Fruit fly (Drosophila melanogaster) whole organism, prepupa: ENCODE data around the gene lz.

Experiments used
- Blimp-1 ChIP-seq: fragments of 200-800 bp; sonication (Bioruptor generic); optimal IDR thresholded peaks from 3 replicates; lab custom pipeline; 2017; ENCODE audit warnings: missing biosample characterization, missing genetic modification characterization, mild to moderate bottlenecking, moderate library complexity, missing genetic modification reagents
- CG10631 ChIP-seq: fragments of 200-800 bp; sonication (Bioruptor generic); optimal IDR thresholded peaks from 2 replicates; lab custom pipeline; 2016; ENCODE audit warnings: missing biosample characterization, missing genetic modification characterization
- CG10669 ChIP-seq: fragments of 200-800 bp; sonication (Bioruptor generic); optimal IDR thresholded peaks from 3 replicates; lab custom pipeline; 2018; ENCODE audit warnings: missing biosample characterization, mild to moderate bottlenecking, missing genetic modification characterization, moderate library complexity
- CG11294 ChIP-seq: fragments of 200-800 bp; sonication (Bioruptor generic); IDR thresholded peaks from 2 replicates; pipeline ENCODE4 v1.3.6; 2022; ENCODE audit warnings: missing biosample characterization, missing genetic modification characterization
- CG11762 ChIP-seq: fragments of 200-800 bp; sonication (Bioruptor generic); optimal IDR thresholded peaks from 3 replicates; lab custom pipeline; 2016; ENCODE audit warnings: missing biosample characterization, missing genetic modification characterization; ENCODE audit not compliant: insufficient read depth
- CG11902 ChIP-seq: fragments of 200-800 bp; sonication (Bioruptor generic); optimal IDR thresholded peaks from 3 replicates; lab custom pipeline; 2016; ENCODE audit warnings: missing biosample characterization, missing genetic modification characterization
- CG15336 ChIP-seq: fragments of 200-800 bp; sonication (Bioruptor generic); IDR thresholded peaks from 2 replicates; pipeline ENCODE4 v1.3.6; 2022; ENCODE audit warnings: missing biosample characterization, missing genetic modification characterization
- CG1621 ChIP-seq: fragments of 200-800 bp; sonication (Bioruptor generic); optimal IDR thresholded peaks from 3 replicates; lab custom pipeline; 2018; ENCODE audit warnings: missing biosample characterization, mild to moderate bottlenecking, missing genetic modification characterization
- CG16779 ChIP-seq: fragments of 200-800 bp; sonication (Bioruptor generic); optimal IDR thresholded peaks from 3 replicates; lab custom pipeline; 2017; ENCODE audit warnings: missing biosample characterization, mild to moderate bottlenecking, missing genetic modification characterization
- CG3032 ChIP-seq: fragments of 200-800 bp; optimal IDR thresholded peaks from 2 replicates; lab custom pipeline; 2019; ENCODE audit warnings: missing biosample characterization, mild to moderate bottlenecking, missing genetic modification characterization, moderate library complexity
- CG31627 ChIP-seq: fragments of 200-800 bp; sonication (Bioruptor generic); optimal IDR thresholded peaks from 3 replicates; lab custom pipeline; 2016; ENCODE audit warnings: missing biosample characterization, missing genetic modification characterization
- CG3919 ChIP-seq: fragments of 200-800 bp; sonication (Bioruptor generic); optimal IDR thresholded peaks from 3 replicates; lab custom pipeline; 2016; ENCODE audit warnings: missing biosample characterization, missing genetic modification characterization
- CG4318 ChIP-seq: fragments of 200-800 bp; sonication (Bioruptor generic); optimal IDR thresholded peaks from 3 replicates; lab custom pipeline; 2017; ENCODE audit warnings: missing biosample characterization, mild to moderate bottlenecking, missing genetic modification characterization
- CG6163 ChIP-seq: fragments of 200-800 bp; sonication (Bioruptor generic); IDR thresholded peaks from 3 replicates; pipeline ENCODE4 v1.3.6; 2022; ENCODE audit warnings: missing biosample characterization, missing genetic modification characterization
- CG6276 ChIP-seq: fragments of 200-800 bp; sonication (Bioruptor generic); optimal IDR thresholded peaks from 2 replicates; lab custom pipeline; 2017; ENCODE audit warnings: missing biosample characterization, mild to moderate bottlenecking, missing genetic modification characterization
- CG6808 ChIP-seq: fragments of 200-800 bp; sonication (Bioruptor generic); optimal IDR thresholded peaks from 3 replicates; lab custom pipeline; 2017; ENCODE audit warnings: missing biosample characterization, missing genetic modification characterization, mild to moderate bottlenecking, moderate library complexity, missing genetic modification reagents
- CG6854 ChIP-seq: fragments of 200-800 bp; sonication (Bioruptor generic); optimal IDR thresholded peaks from 2 replicates; lab custom pipeline; 2017; ENCODE audit warnings: missing biosample characterization, mild to moderate bottlenecking, missing genetic modification characterization
- CG7368 ChIP-seq: fragments of 200-800 bp; sonication (Bioruptor generic); optimal IDR thresholded peaks from 3 replicates; lab custom pipeline; 2016; ENCODE audit warnings: missing biosample characterization, missing genetic modification characterization
- CG8119 ChIP-seq: fragments of 200-800 bp; sonication (Bioruptor generic); IDR thresholded peaks from 3 replicates; pipeline ENCODE4 v1.3.6; 2022; ENCODE audit warnings: missing biosample characterization, missing genetic modification characterization
- CG8319 ChIP-seq: fragments of 200-800 bp; sonication (Bioruptor generic); optimal IDR thresholded peaks from 3 replicates; lab custom pipeline; 2016; ENCODE audit warnings: missing biosample characterization, missing genetic modification characterization
- CG9139 ChIP-seq: fragments of 200-800 bp; sonication (Bioruptor generic); optimal IDR thresholded peaks from 3 replicates; lab custom pipeline; 2017; ENCODE audit warnings: missing biosample characterization, mild to moderate bottlenecking, missing genetic modification characterization
- Eip78C ChIP-seq: fragments of 200-800 bp; sonication (Bioruptor generic); peaks from one replicate; lab custom pipeline; 2016; ENCODE audit warnings: missing biosample characterization, missing genetic modification characterization
- Eip93F ChIP-seq: fragments of 200-800 bp; sonication (Bioruptor generic); optimal IDR thresholded peaks from 2 replicates; lab custom pipeline; 2016; ENCODE audit warnings: missing biosample characterization, mild to moderate bottlenecking, missing genetic modification characterization
- Ets21C ChIP-seq: fragments of 200-800 bp; sonication (Bioruptor generic); optimal IDR thresholded peaks from 3 replicates; lab custom pipeline; 2016; ENCODE audit warnings: missing biosample characterization, missing genetic modification characterization
- Ets96B ChIP-seq: fragments of 200-800 bp; optimal IDR thresholded peaks from 2 replicates; lab custom pipeline; 2019; ENCODE audit warnings: missing biosample characterization, mild to moderate bottlenecking, missing genetic modification characterization, moderate library complexity
- Gug ChIP-seq: fragments of 200-800 bp; sonication (Bioruptor generic); IDR thresholded peaks from 2 replicates; pipeline ENCODE4 v1.3.6; 2022; ENCODE audit warnings: missing biosample characterization, missing genetic modification characterization
- Hr38 ChIP-seq: sonication (Bioruptor generic); optimal IDR thresholded peaks from 2 replicates; lab custom pipeline; 2016; ENCODE audit warnings: missing biosample characterization, missing genetic modification characterization
- Hr39 ChIP-seq: fragments of 200-800 bp; sonication (Bioruptor generic); optimal IDR thresholded peaks from 2 replicates; lab custom pipeline; 2016; ENCODE audit warnings: missing biosample characterization, missing genetic modification characterization
- Lpt ChIP-seq: fragments of 200-800 bp; sonication (Bioruptor generic); optimal IDR thresholded peaks from 3 replicates; lab custom pipeline; 2016; ENCODE audit warnings: missing biosample characterization, missing genetic modification characterization
- Met ChIP-seq: fragments of 200-800 bp; sonication (Bioruptor generic); optimal IDR thresholded peaks from 3 replicates; lab custom pipeline; 2016; ENCODE audit warnings: missing biosample characterization, missing genetic modification characterization
- Smox ChIP-seq: fragments of 200-800 bp; sonication (Bioruptor generic); optimal IDR thresholded peaks from 3 replicates; lab custom pipeline; 2016; ENCODE audit warnings: missing biosample characterization, missing genetic modification characterization
- Sox102F ChIP-seq: fragments of 200-800 bp; sonication (Bioruptor generic); optimal IDR thresholded peaks from 2 replicates; lab custom pipeline; 2016; ENCODE audit warnings: missing biosample characterization, mild to moderate bottlenecking, missing genetic modification characterization
- Sox14 ChIP-seq: fragments of 200-800 bp; sonication (Bioruptor generic); optimal IDR thresholded peaks from 3 replicates; lab custom pipeline; 2016; ENCODE audit warnings: missing biosample characterization, missing genetic modification characterization
- achi ChIP-seq: fragments of 200-800 bp; sonication (Bioruptor generic); optimal IDR thresholded peaks from 3 replicates; lab custom pipeline; 2016; ENCODE audit warnings: missing biosample characterization, missing genetic modification characterization
- acj6 ChIP-seq: fragments of 200-800 bp; sonication (Bioruptor generic); optimal IDR thresholded peaks from 3 replicates; lab custom pipeline; 2016; ENCODE audit warnings: missing biosample characterization, missing genetic modification characterization
- cyc ChIP-seq: fragments of 200-800 bp; sonication (Bioruptor generic); optimal IDR thresholded peaks from 3 replicates; lab custom pipeline; 2016; ENCODE audit warnings: missing biosample characterization, missing genetic modification characterization
- dac ChIP-seq: fragments of 200-800 bp; sonication (Bioruptor generic); optimal IDR thresholded peaks from 2 replicates; lab custom pipeline; 2017; ENCODE audit warnings: missing biosample characterization, mild to moderate bottlenecking, missing genetic modification characterization
- dsx ChIP-seq: fragments of 200-800 bp; optimal IDR thresholded peaks from 3 replicates; lab custom pipeline; 2019; ENCODE audit warnings: missing biosample characterization, mild to moderate bottlenecking, missing genetic modification characterization, moderate library complexity; ENCODE audit not compliant: poor library complexity, severe bottlenecking
- eg ChIP-seq: fragments of 200-800 bp; sonication (Bioruptor generic); IDR thresholded peaks from 3 replicates; pipeline ENCODE4 v1.3.6; 2022; ENCODE audit warnings: missing biosample characterization, missing genetic modification characterization
- fd85E ChIP-seq: fragments of 200-800 bp; sonication (Bioruptor generic); optimal IDR thresholded peaks from 3 replicates; lab custom pipeline; 2016; ENCODE audit warnings: missing biosample characterization, missing genetic modification characterization
- lz ChIP-seq: fragments of 200-800 bp; sonication (Bioruptor generic); optimal IDR thresholded peaks from 3 replicates; lab custom pipeline; 2016; ENCODE audit warnings: missing biosample characterization, missing genetic modification characterization
- net ChIP-seq: fragments of 200-800 bp; sonication (Bioruptor generic); optimal IDR thresholded peaks from 3 replicates; lab custom pipeline; 2016; ENCODE audit warnings: missing biosample characterization, missing genetic modification characterization
- salr ChIP-seq, 2 experiments: fragments of 200-800 bp; sonication (Bioruptor generic); optimal IDR thresholded peaks; 3 replicates each; lab custom pipeline; 2016 to 2018; ENCODE audit warnings: missing biosample characterization in 2 of 2, missing genetic modification characterization in 2 of 2, mild to moderate bottlenecking in 1 of 2
- spab ChIP-seq: fragments of 200-800 bp; sonication (Bioruptor generic); optimal IDR thresholded peaks from 2 replicates; lab custom pipeline; 2017; ENCODE audit warnings: missing biosample characterization, mild to moderate bottlenecking, missing genetic modification characterization, missing genetic modification reagents
- svp ChIP-seq: fragments of 200-800 bp; sonication (Bioruptor generic); peaks from one replicate; lab custom pipeline; 2016; ENCODE audit warnings: missing biosample characterization, missing genetic modification characterization
- vri ChIP-seq: fragments of 200-800 bp; sonication (Bioruptor generic); optimal IDR thresholded peaks from 3 replicates; lab custom pipeline; 2016; ENCODE audit warnings: missing biosample characterization, mild to moderate bottlenecking, missing genetic modification characterization

Gene lz

DNA sequence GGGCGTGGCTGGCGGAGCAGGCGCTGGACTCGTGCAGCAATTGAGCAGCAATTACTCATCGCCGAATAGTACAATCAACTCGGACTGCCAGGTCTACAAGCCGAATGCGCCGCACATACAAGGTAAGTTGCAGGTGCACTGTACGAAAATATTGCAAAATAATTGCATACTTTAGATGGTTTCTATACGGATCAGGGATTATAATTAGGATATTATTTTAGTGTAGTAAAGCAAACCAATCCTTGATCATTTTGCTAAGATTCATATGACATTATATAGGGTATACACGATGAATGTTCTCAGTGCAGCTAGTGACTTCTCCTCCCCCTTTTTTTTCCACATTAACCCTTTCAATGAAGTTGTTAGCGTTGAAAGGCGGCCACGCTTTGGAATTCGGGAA lies 11.1 kb downstream of the lz start (continued):
- TF ChIP-seq CG11762 (GFP tag; lab: Kevin White, UChicago), result no peak

DNA sequence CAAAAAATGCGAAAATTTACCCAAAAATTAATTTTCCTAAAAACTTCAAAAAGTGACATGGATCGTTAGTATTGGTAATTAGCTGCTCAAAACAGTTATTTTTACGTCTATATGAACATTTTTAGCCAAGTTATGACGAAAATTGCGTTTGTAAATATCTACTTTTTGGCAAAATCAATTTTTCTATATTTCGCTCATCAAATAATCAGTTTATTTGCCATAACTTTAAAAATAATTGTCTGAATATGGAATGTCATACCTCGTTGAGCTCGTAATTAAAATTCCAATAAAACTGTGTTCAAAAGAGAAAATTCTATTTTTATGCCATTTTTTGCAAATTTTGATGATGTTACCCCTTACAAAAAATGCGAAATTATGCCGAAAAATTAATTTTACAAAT lies 12.1 kb downstream of the lz start:
- TF ChIP-seq CG10631 (GFP tag; lab: Kevin White, UChicago) (no peak), CG15336 (GFP tag; lab: Robert Waterston, UW) (no peak), Lpt (GFP tag; lab: Kevin White, UChicago) (no peak), net (GFP tag; lab: Kevin White, UChicago) (no peak), Hr38 (GFP tag; lab: Kevin White, UChicago) (no peak), dsx (GFP tag; lab: Kevin White, UChicago) (no peak), Met (no peak), acj6 (GFP tag; lab: Kevin White, UChicago) (no peak), CG1621 (no peak), CG9139 (GFP tag; lab: Kevin White, UChicago) (no peak), fd85E (no peak), CG6854 (GFP tag; lab: Kevin White, UChicago) (no peak), CG11294 (no peak), lz (GFP tag; lab: Kevin White, UChicago) (no peak), CG16779 (tag; lab: Kevin White, UChicago) (no peak), achi (no peak), CG6808 (GFP tag; lab: Kevin White, UChicago) (no peak), salr (GFP tag; optimal IDR thresholded peaks at IDR 0.05; lab: Kevin White, UChicago) (no peak), dac (GFP tag; lab: Kevin White, UChicago) (no peak), Blimp-1 (GFP tag; lab: Kevin White, UChicago) (no peak)
- TF ChIP-seq, all 60 proteins: peak for 0

DNA sequence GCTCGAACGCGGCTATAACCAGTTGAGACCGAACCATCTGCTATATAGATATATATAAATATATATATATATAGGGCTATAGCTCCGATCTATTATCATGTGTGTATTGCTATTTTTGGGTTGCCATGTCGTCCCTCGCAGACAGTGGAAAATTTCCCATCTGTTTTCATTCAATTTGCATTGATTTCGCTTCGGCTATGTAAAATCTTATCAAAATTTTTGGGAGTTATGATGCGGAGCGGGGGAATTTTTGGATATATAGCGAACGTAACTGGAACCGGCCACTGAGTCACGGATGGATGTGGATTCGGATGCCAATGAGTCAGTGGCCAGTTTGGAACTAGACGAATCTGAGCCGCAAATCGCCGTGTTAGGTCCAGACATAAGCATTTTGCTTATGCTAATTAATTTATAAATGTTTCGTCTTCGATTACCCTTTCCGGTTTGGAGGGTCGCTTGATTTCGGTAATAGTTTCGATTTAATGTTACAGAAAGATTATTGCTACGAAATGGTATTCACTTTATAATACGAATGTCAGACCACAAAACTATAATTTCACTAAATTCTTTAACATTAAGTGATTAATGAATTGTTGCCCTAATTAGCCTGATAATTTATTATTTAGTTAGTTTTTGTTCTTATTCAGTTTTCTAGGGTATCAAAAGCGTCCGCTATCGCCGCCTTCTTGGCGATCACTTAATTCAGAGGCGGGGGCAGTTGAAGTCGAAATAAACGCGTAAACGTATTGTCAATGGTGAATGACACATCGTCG lies 13.4 kb downstream of the lz start:
- TF ChIP-seq CG8319 (GFP tag; lab: Kevin White, UChicago) (no peak), CG10669 (GFP tag; lab: Kevin White, UChicago) (no peak), CG6808 (GFP tag; lab: Kevin White, UChicago) (no peak), CG3919 (GFP tag; lab: Kevin White, UChicago) (no peak), Lpt (GFP tag; lab: Kevin White, UChicago) (no peak), dac (GFP tag; lab: Kevin White, UChicago) (no peak), Ets21C (GFP tag; lab: Kevin White, UChicago) (peak; percentile 5), Sox102F (peak; percentile 36), dsx (GFP tag; lab: Kevin White, UChicago) (no peak), cyc (GFP tag; lab: Kevin White, UChicago) (no peak), Eip93F (GFP tag; lab: Kevin White, UChicago) (no peak), lz (GFP tag; lab: Kevin White, UChicago) (peak; percentile 59), Gug (GFP tag; lab: Robert Waterston, UW) (no peak), Blimp-1 (GFP tag; lab: Kevin White, UChicago) (no peak), CG6276 (GFP tag; lab: Kevin White, UChicago) (no peak), Ets96B (no peak), CG6854 (GFP tag; lab: Kevin White, UChicago) (no peak), CG7368 (GFP tag; lab: Kevin White, UChicago) (no peak), Sox14 (GFP tag; lab: Kevin White, UChicago) (peak; percentile 19), Eip78C (GFP tag; lab: Kevin White, UChicago) (peak; percentile 48), CG3032 (no peak), CG6163 (GFP tag; lab: Robert Waterston, UW) (no peak), CG31627 (GFP tag; lab: Kevin White, UChicago) (peak; percentile 51), vri (GFP tag; lab: Kevin White, UChicago) (peak; percentile 10), CG1621 (no peak), CG4318 (GFP tag; lab: Kevin White, UChicago) (no peak), CG11902 (GFP tag; lab: Kevin White, UChicago) (no peak), svp (peak; percentile 14), CG11762 (GFP tag; lab: Kevin White, UChicago) (no peak), Smox (GFP tag; lab: Kevin White, UChicago) (peak; percentile 35), salr (GFP tag; optimal IDR thresholded peaks at IDR 0.05; lab: Kevin White, UChicago) (no peak), spab (GFP tag; lab: Kevin White, UChicago) (no peak), CG8119 (GFP tag; lab: Robert Waterston, UW) (no peak), eg (GFP tag; lab: Robert Waterston, UW) (no peak), Hr39 (peak; percentile 18)
